Fruit fly (Drosophila melanogaster) whole organism: ENCODE results near the gene tow.

ENCODE experiments used
- CG8478 ChIP-seq: fragments of >200 bp; optimal IDR thresholded peaks from 2 replicates; lab custom pipeline; 2018; ENCODE audit warnings: inconsistent platforms
- Dll ChIP-seq: fragments of >200 bp; optimal IDR thresholded peaks from 2 replicates; lab custom pipeline; 2017
- EcR ChIP-seq, 2 experiments: fragments of >200 bp; optimal IDR thresholded peaks; 2 replicates each; lab custom pipeline; 2017; ENCODE audit warnings: missing biosample characterization in 2 of 2, missing genetic modification characterization in 2 of 2, missing genetic modification reagents in 2 of 2
- pan ChIP-seq: fragments of >200 bp; optimal IDR thresholded peaks from 2 replicates; lab custom pipeline; 2017
- psq ChIP-seq: fragments of >200 bp; optimal IDR thresholded peaks from 2 replicates; lab custom pipeline; 2017
- usp ChIP-seq: fragments of >200 bp; optimal IDR thresholded peaks from 2 replicates; lab custom pipeline; 2017; ENCODE audit warnings: missing biosample characterization, missing genetic modification characterization, mixed read lengths

Gene tow

dm6 chr3L:6978757-6979386, 36.2 kb downstream of the tow start:
- TF ChIP-seq EcR (GFP tag; optimal IDR thresholded peaks at IDR 0.05; lab: Kevin White, UChicago) (no peak), Dll (lab: Kevin White, UChicago) (no peak), pan (lab: Kevin White, UChicago) (no peak), usp (GFP tag; lab: Kevin White, UChicago) (no peak), CG8478 (no peak), psq (lab: Kevin White, UChicago) (no peak)

- no peak for TF ChIP-seq pan (lab: Kevin White, UChicago)
- TF ChIP-seq Dll (lab: Kevin White, UChicago): no peak
- no peak for TF ChIP-seq EcR (GFP tag; optimal IDR thresholded peaks at IDR 0.05; lab: Kevin White, UChicago)
- no peak for TF ChIP-seq usp (GFP tag; lab: Kevin White, UChicago)
- no peak for TF ChIP-seq psq (lab: Kevin White, UChicago)
- TF ChIP-seq CG8478: no peak
Measured at dm6 chr3L:6979387-6980249, 37.0 kb downstream of the tow start, which contains the start of gene Galphai. Gene Galphai, minus strand, starts transcription at chr3L:6980044.

dm6 chr3L:6980553-6980952, 37.9 kb downstream of the tow start:
- TF ChIP-seq Dll (lab: Kevin White, UChicago) (no peak), CG8478 (no peak), EcR (GFP tag; optimal IDR thresholded peaks at IDR 0.05; lab: Kevin White, UChicago) (no peak), usp (GFP tag; lab: Kevin White, UChicago) (no peak), pan (lab: Kevin White, UChicago) (no peak), psq (lab: Kevin White, UChicago) (no peak)

dm6 chr3L:6981109-6981741, 38.6 kb downstream of the tow start:
- TF ChIP-seq EcR (GFP tag; optimal IDR thresholded peaks at IDR 0.05; lab: Kevin White, UChicago) (no peak), Dll (lab: Kevin White, UChicago) (no peak), CG8478 (no peak), psq (lab: Kevin White, UChicago) (no peak), usp (GFP tag; lab: Kevin White, UChicago) (no peak), pan (lab: Kevin White, UChicago) (no peak)

- TF ChIP-seq psq (lab: Kevin White, UChicago) (no peak), CG8478 (no peak)
Measured at dm6 chr3L:6981823-6982222, 39.2 kb downstream of the tow start.

- no peak for TF ChIP-seq usp (GFP tag; lab: Kevin White, UChicago)
- TF ChIP-seq EcR (GFP tag; optimal IDR thresholded peaks at IDR 0.05; lab: Kevin White, UChicago): no peak
- TF ChIP-seq psq (lab: Kevin White, UChicago): no peak
- TF ChIP-seq Dll (lab: Kevin White, UChicago): no peak
- TF ChIP-seq pan (lab: Kevin White, UChicago): no peak
- no peak for TF ChIP-seq CG8478
Measured at dm6 chr3L:6984486-6984885, 41.8 kb downstream of the tow start, which contains the start of the genes CG32388 and CG43439. Gene CG32388, minus strand, starts transcription at chr3L:6984586. Gene CG43439, minus strand, starts transcription at chr3L:6984586.

- TF ChIP-seq Dll (lab: Kevin White, UChicago): no peak
- TF ChIP-seq usp (GFP tag; lab: Kevin White, UChicago): no peak
- TF ChIP-seq pan (lab: Kevin White, UChicago): no peak
Measured at dm6 chr3L:6988942-6989569, 46.4 kb downstream of the tow start.

- TF ChIP-seq EcR (GFP tag; optimal IDR thresholded peaks at IDR 0.05; lab: Kevin White, UChicago) (no peak), psq (lab: Kevin White, UChicago) (no peak), CG8478 (no peak), usp (GFP tag; lab: Kevin White, UChicago) (no peak), Dll (lab: Kevin White, UChicago) (no peak)
Measured at dm6 chr3L:6990288-6990687, 47.6 kb downstream of the tow start, which contains the start of gene bin. Gene bin, plus strand, starts transcription at chr3L:6990622.

dm6 chr3L:6993350-6993749, 50.7 kb downstream of the tow start:
- TF ChIP-seq psq (lab: Kevin White, UChicago) (no peak), EcR (GFP tag; optimal IDR thresholded peaks at IDR 0.05; lab: Kevin White, UChicago) (no peak), pan (lab: Kevin White, UChicago) (no peak), Dll (lab: Kevin White, UChicago) (no peak), CG8478 (no peak), usp (GFP tag; lab: Kevin White, UChicago) (no peak)

- TF ChIP-seq usp (GFP tag; lab: Kevin White, UChicago) (no peak), psq (lab: Kevin White, UChicago) (no peak), pan (lab: Kevin White, UChicago) (no peak), CG8478 (no peak), EcR (GFP tag; optimal IDR thresholded peaks at IDR 0.05; lab: Kevin White, UChicago) (no peak), Dll (lab: Kevin White, UChicago) (no peak)
Measured at dm6 chr3L:6995364-6995749, 52.7 kb downstream of the tow start.

- TF ChIP-seq CG8478 (no peak), pan (lab: Kevin White, UChicago) (no peak), usp (GFP tag; lab: Kevin White, UChicago) (no peak), EcR (GFP tag; optimal IDR thresholded peaks at IDR 0.05; lab: Kevin White, UChicago) (no peak), psq (lab: Kevin White, UChicago) (no peak), Dll (lab: Kevin White, UChicago) (no peak)
Measured at dm6 chr3L:6996907-6997306, 54.3 kb downstream of the tow start.
